Fruit fly (Drosophila melanogaster) whole organism, embryonic: Measurements from ENCODE around the gene CG42759.

ENCODE experiments used
- Antp ChIP-seq: fragments of 200-800 bp; sonication (Bioruptor generic); optimal IDR thresholded peaks from 3 replicates; lab custom pipeline; 2016; ENCODE audit warnings: missing biosample characterization, missing genetic modification characterization
- Atf-2 ChIP-seq: fragments of 200-800 bp; sonication (Bioruptor generic); optimal IDR thresholded peaks from 2 replicates; lab custom pipeline; 2016; ENCODE audit warnings: missing biosample characterization, missing genetic modification characterization
- CG10565 ChIP-seq: fragments of 200-800 bp; sonication (Bioruptor generic); optimal IDR thresholded peaks from 3 replicates; lab custom pipeline; 2016; ENCODE audit warnings: missing biosample characterization, mild to moderate bottlenecking, missing genetic modification characterization
- CG11247 ChIP-seq: fragments of 200-800 bp; sonication (Bioruptor generic); IDR thresholded peaks from 2 replicates; pipeline ENCODE4 v1.3.6; 2022; ENCODE audit warnings: missing biosample characterization, missing genetic modification characterization
- CG12071 ChIP-seq: fragments of 200-800 bp; sonication (Bioruptor generic); optimal IDR thresholded peaks from 3 replicates; lab custom pipeline; 2018; ENCODE audit warnings: missing biosample characterization, mild to moderate bottlenecking, missing genetic modification characterization
- CG12219 ChIP-seq: fragments of 200-800 bp; sonication (Bioruptor generic); optimal IDR thresholded peaks from 3 replicates; lab custom pipeline; 2018; ENCODE audit warnings: missing biosample characterization, mild to moderate bottlenecking, missing genetic modification characterization
- CG1233 ChIP-seq: fragments of 200-800 bp; sonication (Bioruptor generic); optimal IDR thresholded peaks from 4 replicates; lab custom pipeline; 2018; ENCODE audit warnings: missing biosample characterization, mild to moderate bottlenecking, missing genetic modification characterization
- CG14014 ChIP-seq: fragments of 200-800 bp; sonication (Bioruptor generic); IDR thresholded peaks from 2 replicates; pipeline ENCODE4 v1.3.6; 2022; ENCODE audit warnings: missing biosample characterization, missing genetic modification characterization
- CG17186 ChIP-seq: fragments of 200-800 bp; sonication (Bioruptor generic); optimal IDR thresholded peaks from 3 replicates; lab custom pipeline; 2017; ENCODE audit warnings: missing biosample characterization, missing genetic modification reagents, missing genetic modification characterization
- CG18011 ChIP-seq: fragments of 200-800 bp; sonication (Bioruptor generic); optimal IDR thresholded peaks from 2 replicates; lab custom pipeline; 2017; ENCODE audit warnings: missing biosample characterization, missing genetic modification characterization, mild to moderate bottlenecking, moderate library complexity, missing genotype
- CG1832 ChIP-seq: fragments of 200-800 bp; sonication (Bioruptor generic); optimal IDR thresholded peaks from 2 replicates; lab custom pipeline; 2017; ENCODE audit warnings: missing biosample characterization, mild to moderate bottlenecking, missing genetic modification characterization, inconsistent platforms
- CG18619 ChIP-seq: fragments of 200-800 bp; sonication (Bioruptor generic); optimal IDR thresholded peaks from 3 replicates; lab custom pipeline; 2017; ENCODE audit warnings: missing biosample characterization, mild to moderate bottlenecking, missing genetic modification characterization
- CG3281 ChIP-seq: fragments of 200-800 bp; sonication (Bioruptor generic); optimal IDR thresholded peaks from 3 replicates; lab custom pipeline; 2017; ENCODE audit warnings: missing biosample characterization, mild to moderate bottlenecking, missing genetic modification characterization
- CG6683 ChIP-seq: fragments of 200-800 bp; sonication (Bioruptor generic); optimal IDR thresholded peaks from 2 replicates; lab custom pipeline; 2017; ENCODE audit warnings: missing biosample characterization, mild to moderate bottlenecking, missing genetic modification characterization, missing genetic modification reagents
- CG6689 ChIP-seq: fragments of 200-800 bp; sonication (Bioruptor generic); IDR thresholded peaks from 2 replicates; pipeline ENCODE4 v1.3.6; 2022; ENCODE audit warnings: missing biosample characterization, missing genetic modification characterization
- CG6765 ChIP-seq: fragments of 200-800 bp; sonication (Bioruptor generic); optimal IDR thresholded peaks from 3 replicates; lab custom pipeline; 2017; ENCODE audit warnings: missing biosample characterization, mild to moderate bottlenecking, missing genetic modification characterization
- CG7839 ChIP-seq: fragments of 200-800 bp; sonication (Bioruptor generic); optimal IDR thresholded peaks from 3 replicates; lab custom pipeline; 2018; ENCODE audit warnings: missing biosample characterization, mild to moderate bottlenecking, missing genetic modification characterization, moderate library complexity
- CG7987 ChIP-seq: fragments of 200-800 bp; sonication (Bioruptor generic); optimal IDR thresholded peaks from 2 replicates; lab custom pipeline; 2018; ENCODE audit warnings: missing biosample characterization, mild to moderate bottlenecking, missing genetic modification characterization, moderate library complexity
- CG8281 ChIP-seq: fragments of 200-800 bp; sonication (Bioruptor generic); optimal IDR thresholded peaks from 2 replicates; lab custom pipeline; 2018; ENCODE audit warnings: missing biosample characterization, mild to moderate bottlenecking, missing genetic modification characterization, moderate library complexity
- CG8359 ChIP-seq: fragments of 200-800 bp; sonication (Bioruptor generic); optimal IDR thresholded peaks from 2 replicates; lab custom pipeline; 2017; ENCODE audit warnings: missing biosample characterization, mild to moderate bottlenecking, missing genetic modification characterization, borderline replicate concordance
- CG8765 ChIP-seq: fragments of 200-800 bp; sonication (Bioruptor generic); IDR thresholded peaks from 2 replicates; pipeline ENCODE4 v1.3.6; 2022; ENCODE audit warnings: missing biosample characterization, missing genetic modification characterization
- CHES-1-like ChIP-seq: fragments of 200-800 bp; sonication (Bioruptor generic); optimal IDR thresholded peaks from 2 replicates; lab custom pipeline; 2016; ENCODE audit warnings: missing biosample characterization, missing genetic modification characterization
- Chrac-16 ChIP-seq: fragments of 200-800 bp; sonication (Bioruptor generic); optimal IDR thresholded peaks from 3 replicates; lab custom pipeline; 2016; ENCODE audit warnings: missing biosample characterization, missing genetic modification characterization
- D ChIP-seq, 2 experiments: fragments of 200-800 bp in 1 of 2; fragments of >200 bp in 1 of 2; sonication (Bioruptor generic) in 1 of 2; optimal IDR thresholded peaks; 2 replicates in 1 of 2; 3 replicates in 1 of 2; lab custom pipeline; 2017; ENCODE audit warnings: mild to moderate bottlenecking in 1 of 2, missing biosample characterization in 1 of 2, missing genetic modification characterization in 1 of 2, missing genetic modification reagents in 1 of 2
- Dad ChIP-seq: fragments of 200-800 bp; sonication (Bioruptor generic); optimal IDR thresholded peaks from 3 replicates; lab custom pipeline; 2016; ENCODE audit warnings: missing biosample characterization, missing genetic modification characterization
- GATAe ChIP-seq: fragments of 200-800 bp; sonication (Bioruptor generic); conservative IDR thresholded peaks from 2 replicates; pipeline ENCODE4 v1.3.6; 2022; ENCODE audit warnings: missing biosample characterization, missing genetic modification characterization
- Gug ChIP-seq: fragments of 200-800 bp; sonication (Bioruptor generic); IDR thresholded peaks from 4 replicates; pipeline ENCODE4 v1.3.6; 2022; ENCODE audit warnings: missing biosample characterization, missing genetic modification characterization
- HmgD ChIP-seq: fragments of 200-800 bp; sonication (Bioruptor generic); optimal IDR thresholded peaks from 3 replicates; lab custom pipeline; 2016; ENCODE audit warnings: missing biosample characterization, missing genetic modification characterization
- Med ChIP-seq: fragments of 200-800 bp; sonication (Bioruptor generic); peaks from one replicate; lab custom pipeline; 2016; ENCODE audit warnings: missing biosample characterization, missing genetic modification characterization, mild to moderate bottlenecking, inconsistent platforms, moderate library complexity
- Mes4 ChIP-seq: fragments of 200-800 bp; sonication (Bioruptor generic); optimal IDR thresholded peaks from 2 replicates; lab custom pipeline; 2016; ENCODE audit warnings: missing biosample characterization, missing genetic modification characterization
- NfI ChIP-seq: fragments of 200-800 bp; sonication (Bioruptor generic); optimal IDR thresholded peaks from 3 replicates; lab custom pipeline; 2018; ENCODE audit warnings: missing biosample characterization, mild to moderate bottlenecking, missing genetic modification characterization, moderate library complexity
- Rfx ChIP-seq: fragments of 200-800 bp; sonication (Bioruptor generic); IDR thresholded peaks from 2 replicates; pipeline ENCODE4 v1.3.6; 2022; ENCODE audit warnings: missing biosample characterization, missing genetic modification characterization
- Sry-β ChIP-seq: fragments of 200-800 bp; sonication (Bioruptor generic); optimal IDR thresholded peaks from 2 replicates; lab custom pipeline; 2018; ENCODE audit warnings: missing biosample characterization, mild to moderate bottlenecking, missing genetic modification characterization, moderate library complexity
- Taf1 ChIP-seq: fragments of 200-800 bp; sonication (Bioruptor generic); IDR thresholded peaks from 2 replicates; pipeline ENCODE4 v1.3.6; 2022; ENCODE audit warnings: missing biosample characterization, missing genetic modification characterization
- Usf ChIP-seq: fragments of 200-800 bp; sonication (Bioruptor generic); optimal IDR thresholded peaks from 2 replicates; lab custom pipeline; 2017; ENCODE audit warnings: missing genotype, missing biosample characterization, missing genetic modification characterization
- az2 ChIP-seq: fragments of 200-800 bp; sonication (Bioruptor generic); optimal IDR thresholded peaks from 3 replicates; lab custom pipeline; 2016; ENCODE audit warnings: missing biosample characterization, missing genetic modification characterization
- chn ChIP-seq: fragments of 200-800 bp; sonication (Bioruptor generic); optimal IDR thresholded peaks from 2 replicates; lab custom pipeline; 2016; ENCODE audit warnings: missing biosample characterization, missing genetic modification characterization
- dati ChIP-seq: fragments of 200-800 bp; sonication (Bioruptor generic); IDR thresholded peaks from 2 replicates; pipeline ENCODE4 v1.3.6; 2022; ENCODE audit warnings: missing biosample characterization, missing genetic modification characterization
- en ChIP-seq: fragments of 200-800 bp; sonication (Bioruptor generic); optimal IDR thresholded peaks from 2 replicates; lab custom pipeline; 2016; ENCODE audit warnings: missing biosample characterization, missing genetic modification characterization
- fd96Cb ChIP-seq: fragments of 200-800 bp; sonication (Bioruptor generic); optimal IDR thresholded peaks from 2 replicates; lab custom pipeline; 2018; ENCODE audit warnings: missing biosample characterization, mild to moderate bottlenecking, missing genetic modification characterization, moderate library complexity
- ind ChIP-seq: fragments of 200-800 bp; sonication (Bioruptor generic); optimal IDR thresholded peaks from 3 replicates; lab custom pipeline; 2016; ENCODE audit warnings: missing biosample characterization, missing genetic modification characterization
- oc ChIP-seq: fragments of 200-800 bp; sonication (Bioruptor generic); optimal IDR thresholded peaks from 2 replicates; lab custom pipeline; 2018; ENCODE audit warnings: missing biosample characterization, mild to moderate bottlenecking, missing genetic modification characterization, moderate library complexity
- onecut ChIP-seq: fragments of 200-800 bp; sonication (Bioruptor generic); IDR thresholded peaks from 2 replicates; pipeline ENCODE4 v1.3.6; 2022; ENCODE audit warnings: missing biosample characterization, missing genetic modification characterization
- pnt ChIP-seq: fragments of 200-800 bp; sonication (Bioruptor generic); optimal IDR thresholded peaks from 3 replicates; lab custom pipeline; 2016; ENCODE audit warnings: missing biosample characterization, missing genetic modification characterization
- pum ChIP-seq: fragments of 200-800 bp; sonication (Bioruptor generic); optimal IDR thresholded peaks from 2 replicates; lab custom pipeline; 2016; ENCODE audit warnings: missing biosample characterization, missing genetic modification characterization
- sc ChIP-seq, 3 experiments: fragments of >200 bp in 2 of 3; fragments of 200-800 bp in 1 of 3; sonication (Bioruptor generic) in 1 of 3; optimal IDR thresholded peaks; 2 replicates in 2 of 3; 3 replicates in 1 of 3; lab custom pipeline; 2017; ENCODE audit warnings: mild to moderate bottlenecking in 1 of 3, missing biosample characterization in 1 of 3, missing genetic modification characterization in 1 of 3, missing genetic modification reagents in 1 of 3
- seq ChIP-seq: fragments of 200-800 bp; sonication (Bioruptor generic); IDR thresholded peaks from 2 replicates; pipeline ENCODE4 v1.3.6; 2022; ENCODE audit warnings: missing biosample characterization, missing genetic modification characterization
- sob ChIP-seq: fragments of 200-800 bp; sonication (Bioruptor generic); IDR thresholded peaks from 2 replicates; pipeline ENCODE4 v1.3.6; 2022; ENCODE audit warnings: missing biosample characterization, missing genetic modification characterization
- sr ChIP-seq: fragments of 200-800 bp; sonication (Bioruptor generic); IDR thresholded peaks from 3 replicates; pipeline ENCODE4 v1.3.6; 2022; ENCODE audit warnings: missing biosample characterization, missing genetic modification characterization
- unpg ChIP-seq: fragments of 200-800 bp; sonication (Bioruptor generic); optimal IDR thresholded peaks from 3 replicates; lab custom pipeline; 2018; ENCODE audit warnings: missing biosample characterization, mild to moderate bottlenecking, missing genetic modification characterization, moderate library complexity
- usp ChIP-seq: fragments of >200 bp; optimal IDR thresholded peaks from 2 replicates; lab custom pipeline; 2017; ENCODE audit warnings: missing biosample characterization, missing genetic modification characterization

Gene CG42759

dm6 chr3R:10150555-10150954, 7.7 kb downstream of the CG42759 start (continued):
- peak; percentile 37; the same call in 1 of the 2 replicates for TF ChIP-seq seq
- no peak for TF ChIP-seq CG7839
- no peak for TF ChIP-seq CG1233
- TF ChIP-seq Dad = no peak
- no peak for TF ChIP-seq CG18011 (GFP tag; lab: Kevin White, UChicago)
- TF ChIP-seq CG12071 (GFP tag; lab: Kevin White, UChicago) = peak; percentile 6
- TF ChIP-seq Usf = no peak
- TF ChIP-seq CG8359 (GFP tag; lab: Kevin White, UChicago) = no peak
- no peak for TF ChIP-seq sob (GFP tag; lab: Robert Waterston, UW)
- TF ChIP-seq en (GFP tag; lab: Kevin White, UChicago) = no peak
- TF ChIP-seq unpg = no peak
- no peak for TF ChIP-seq pum (GFP tag; lab: Kevin White, UChicago)
- TF ChIP-seq Sry-β = no peak
- no peak for TF ChIP-seq CG17186
- TF ChIP-seq Mes4 (GFP tag; lab: Kevin White, UChicago) = no peak
- TF ChIP-seq Gug = no peak
- TF ChIP-seq onecut = 0 out of 2 replicates have a peak, but pooled peaks have one; percentile 13
- TF ChIP-seq ind (GFP tag; lab: Kevin White, UChicago) = no peak
- TF ChIP-seq Atf-2 (GFP tag; lab: Kevin White, UChicago) = no peak
- TF ChIP-seq dati = no peak
- no peak for TF ChIP-seq Taf1
- TF ChIP-seq HmgD = no peak
- no peak for TF ChIP-seq CG11247
- no peak for TF ChIP-seq pnt (GFP tag; lab: Kevin White, UChicago)
- peak; percentile 54 for TF ChIP-seq oc (tag; lab: Kevin White, UChicago)
- TF ChIP-seq CG8765 (GFP tag; lab: Robert Waterston, UW) = no peak
- TF ChIP-seq CG12219 (GFP tag; lab: Kevin White, UChicago) = peak; percentile 3
- no peak for TF ChIP-seq fd96Cb (tag; lab: Kevin White, UChicago)
- no peak for TF ChIP-seq D (optimal IDR thresholded peaks at IDR 0.05; lab: Kevin White, UChicago)
- TF ChIP-seq D (GFP tag; optimal IDR thresholded peaks at IDR 0.05; lab: Kevin White, UChicago) = no peak
- no peak for TF ChIP-seq Rfx (GFP tag; lab: Robert Waterston, UW)
- TF ChIP-seq NfI (GFP tag; lab: Kevin White, UChicago) = no peak
- no peak for TF ChIP-seq CG6765 (GFP tag; lab: Kevin White, UChicago)
- TF ChIP-seq usp (GFP tag; lab: Kevin White, UChicago) = no peak
- TF ChIP-seq GATAe (GFP tag; lab: Robert Waterston, UW) = no peak
- TF ChIP-seq Med (GFP tag; lab: Kevin White, UChicago) = peak; percentile 43
- no peak for TF ChIP-seq CG7987 (GFP tag; lab: Kevin White, UChicago)
- no peak for TF ChIP-seq az2 (GFP tag; lab: Kevin White, UChicago)
- no peak for TF ChIP-seq sc (optimal IDR thresholded peaks at IDR 0.05; lab: Kevin White, UChicago)
- TF ChIP-seq sc (GFP tag; optimal IDR thresholded peaks at IDR 0.05; lab: Kevin White, UChicago) = no peak
- no peak; the same call in 1 of the 2 replicates for TF ChIP-seq CG14014 (GFP tag; lab: Robert Waterston, UW)
- TF ChIP-seq CG10565 (GFP tag; lab: Kevin White, UChicago) = no peak
- no peak for TF ChIP-seq CHES-1-like (GFP tag; lab: Kevin White, UChicago)
- no peak for TF ChIP-seq Chrac-16 (GFP tag; lab: Kevin White, UChicago)
- no peak for TF ChIP-seq CG3281 (GFP tag; lab: Kevin White, UChicago)
- TF ChIP-seq Antp (GFP tag; lab: Kevin White, UChicago) = no peak
- TF ChIP-seq CG1832 (GFP tag; lab: Kevin White, UChicago) = no peak
- no peak for TF ChIP-seq CG8281 (tag; lab: Kevin White, UChicago)
- TF ChIP-seq chn (GFP tag; lab: Kevin White, UChicago) = no peak
- TF ChIP-seq sr (GFP tag; lab: Robert Waterston, UW) = 0 out of 3 replicates have a peak, but pooled peaks have one; percentile 43
- no peak for TF ChIP-seq CG18619 (GFP tag; lab: Kevin White, UChicago)
- no peak for TF ChIP-seq CG6683 (GFP tag; lab: Kevin White, UChicago)
- peak; percentile 37; the same call in 1 of the 2 replicates for TF ChIP-seq CG6689 (GFP tag; lab: Robert Waterston, UW)
